Worm (Caenorhabditis elegans) whole organism, L1 larva: ENCODE measurements around the gene F21C10.7.
A peak's percentile ranks its signal among the peaks of the same experiment; 100 is the strongest.

Experiments used
- Y116A8C.19 ChIP-seq: sonication (generic microtip); optimal IDR thresholded peaks from 2 replicates; lab custom pipeline; 2016; ENCODE audit warnings: missing compliant biosample characterization, missing genetic modification characterization, borderline replicate concordance
- aly-2 ChIP-seq: fragments of 150-350 bp; optimal IDR thresholded peaks from 2 replicates; lab custom pipeline; 2014; ENCODE audit warnings: missing biosample characterization, missing genetic modification characterization
- ama-1 ChIP-seq: fragments of 150-350 bp; optimal IDR thresholded peaks from 2 replicates; lab custom pipeline; 2014
- blmp-1 ChIP-seq: fragments of 150-350 bp; optimal IDR thresholded peaks from 2 replicates; lab custom pipeline; 2014; ENCODE audit warnings: missing biosample characterization, missing genetic modification characterization
- ceh-63 ChIP-seq: fragments of 200-800 bp; sonication (Bioruptor generic); optimal IDR thresholded peaks from 2 replicates; lab custom pipeline; 2018; ENCODE audit warnings: mild to moderate bottlenecking, missing genetic modification characterization, missing compliant biosample characterization
- ceh-8 ChIP-seq: fragments of 200-800 bp; sonication (Bioruptor generic); optimal IDR thresholded peaks from 2 replicates; lab custom pipeline; 2018; ENCODE audit warnings: mild to moderate bottlenecking, missing genetic modification characterization, moderate library complexity, missing compliant biosample characterization
- dsc-1 ChIP-seq: sonication (generic microtip); optimal IDR thresholded peaks from 2 replicates; lab custom pipeline; 2016; ENCODE audit warnings: mild to moderate bottlenecking, missing genetic modification characterization, missing compliant biosample characterization
- efl-1 ChIP-seq, 4 experiments: fragments of 150-350 bp; optimal IDR thresholded peaks in 3 of 4; peaks in 1 of 4; 1 replicate in 1 of 4; 2 replicates in 3 of 4; lab custom pipeline; 2014; ENCODE audit warnings: missing biosample characterization in 2 of 4, missing genetic modification characterization in 2 of 4, missing genetic modification reagents in 2 of 4
- elt-3 ChIP-seq, 6 experiments: fragments of 150-350 bp in 1 of 6; sonication (generic microtip); optimal IDR thresholded peaks; 2 replicates each; lab custom pipeline; 2017 to 2018; ENCODE audit warnings: missing biosample characterization in 6 of 6, missing genetic modification characterization in 6 of 6, inconsistent platforms in 1 of 6
- ets-5 ChIP-seq: fragments of 200-800 bp; sonication (Bioruptor generic); IDR thresholded peaks from 2 replicates; pipeline ENCODE4 v1.3.6; 2022; ENCODE audit warnings: missing genetic modification characterization, missing compliant biosample characterization
- fkh-10 ChIP-seq: sonication (generic microtip); optimal IDR thresholded peaks from 2 replicates; lab custom pipeline; 2017; ENCODE audit warnings: missing biosample characterization, missing genetic modification reagents, missing genetic modification characterization
- fkh-8 ChIP-seq: sonication (generic microtip); optimal IDR thresholded peaks from 2 replicates; lab custom pipeline; 2016; ENCODE audit warnings: mild to moderate bottlenecking, missing genetic modification characterization, missing compliant biosample characterization
- lin-13 ChIP-seq: fragments of 150-350 bp; optimal IDR thresholded peaks from 2 replicates; lab custom pipeline; 2014; ENCODE audit warnings: missing biosample characterization, missing genetic modification reagents, missing genetic modification characterization
- lin-14 ChIP-seq: fragments of 200-800 bp; sonication (Bioruptor generic); optimal IDR thresholded peaks from 2 replicates; lab custom pipeline; 2018; ENCODE audit warnings: mild to moderate bottlenecking, missing genetic modification characterization, moderate library complexity, missing compliant biosample characterization
- lin-15B ChIP-seq: fragments of 150-350 bp; sonication (generic microtip); optimal IDR thresholded peaks from 3 replicates; lab custom pipeline; 2014; ENCODE audit warnings: missing biosample characterization, missing genetic modification characterization
- lin-35 ChIP-seq, 2 experiments: fragments of 150-350 bp; optimal IDR thresholded peaks; 2 replicates each; lab custom pipeline; 2014; ENCODE audit warnings: missing biosample characterization in 2 of 2, missing genetic modification characterization in 2 of 2, missing genetic modification reagents in 2 of 2
- lsy-2 ChIP-seq, 2 experiments: fragments of 150-350 bp; optimal IDR thresholded peaks; 2 replicates each; lab custom pipeline; 2014; ENCODE audit warnings: missing biosample characterization in 2 of 2, missing genetic modification characterization in 2 of 2
- mef-2 ChIP-seq: fragments of 150-350 bp; optimal IDR thresholded peaks from 2 replicates; lab custom pipeline; 2014; ENCODE audit warnings: missing biosample characterization, missing genetic modification characterization
- nhr-19 ChIP-seq: fragments of 200-800 bp; sonication (Bioruptor generic); conservative IDR thresholded peaks from 2 replicates; pipeline ENCODE4 v1.3.6; 2022; ENCODE audit warnings: missing genetic modification characterization, missing compliant biosample characterization
- nhr-20 ChIP-seq: sonication (generic microtip); optimal IDR thresholded peaks from 2 replicates; lab custom pipeline; 2016; ENCODE audit warnings: mild to moderate bottlenecking, missing genetic modification characterization, missing compliant biosample characterization
- nhr-47 ChIP-seq: sonication (generic microtip); optimal IDR thresholded peaks from 2 replicates; lab custom pipeline; 2016; ENCODE audit warnings: mild to moderate bottlenecking, missing genetic modification characterization, moderate library complexity, missing compliant biosample characterization
- nhr-71 ChIP-seq: sonication (generic microtip); optimal IDR thresholded peaks from 2 replicates; lab custom pipeline; 2016; ENCODE audit warnings: mild to moderate bottlenecking, missing genetic modification characterization, moderate library complexity, missing compliant biosample characterization
- nhr-77 ChIP-seq: fragments of 150-350 bp; optimal IDR thresholded peaks from 2 replicates; lab custom pipeline; 2014; ENCODE audit warnings: missing biosample characterization, missing genetic modification characterization
- nhr-85 ChIP-seq: sonication (generic microtip); peaks from one replicate; lab custom pipeline; 2016; ENCODE audit warnings: missing genetic modification characterization, inconsistent platforms, missing compliant biosample characterization
- nhr-90 ChIP-seq: sonication (generic microtip); optimal IDR thresholded peaks from 2 replicates; lab custom pipeline; 2016; ENCODE audit warnings: mild to moderate bottlenecking, missing genetic modification characterization, missing compliant biosample characterization; ENCODE audit not compliant: poor library complexity
- rnt-1 ChIP-seq: sonication (generic microtip); optimal IDR thresholded peaks from 2 replicates; lab custom pipeline; 2016; ENCODE audit warnings: mild to moderate bottlenecking, missing genetic modification characterization, moderate library complexity, missing compliant biosample characterization
- snu-23 ChIP-seq: sonication (generic microtip); optimal IDR thresholded peaks from 2 replicates; lab custom pipeline; 2016; ENCODE audit warnings: missing genetic modification characterization, missing compliant biosample characterization
- sptf-1 ChIP-seq: fragments of 150-350 bp; optimal IDR thresholded peaks from 2 replicates; lab custom pipeline; 2014; ENCODE audit warnings: missing biosample characterization, missing genetic modification characterization
- swsn-7 ChIP-seq: sonication (generic microtip); optimal IDR thresholded peaks from 2 replicates; lab custom pipeline; 2016; ENCODE audit warnings: missing genetic modification characterization, missing compliant biosample characterization
- tbx-2 ChIP-seq: sonication (generic microtip); optimal IDR thresholded peaks from 2 replicates; lab custom pipeline; 2016; ENCODE audit warnings: missing genetic modification characterization, missing compliant biosample characterization
- unc-30 ChIP-seq: sonication (generic microtip); optimal IDR thresholded peaks from 2 replicates; lab custom pipeline; 2017; ENCODE audit warnings: missing biosample characterization, missing genetic modification characterization
- zag-1 ChIP-seq: fragments of 150-350 bp; optimal IDR thresholded peaks from 2 replicates; lab custom pipeline; 2014; ENCODE audit warnings: missing biosample characterization, missing genetic modification characterization

F21C10.7 gene

ce11 chrV:9156679-9157078, 44.1 kb downstream of the F21C10.7 start, which contains the start of gene B0222.15:
TSS of gene B0222.15 (minus strand) at chrV:9156779.
- TF ChIP-seq nhr-47 (no peak), ceh-63 (no peak), sptf-1 (tag; lab: Kevin White, UChicago) (no peak), nhr-77 (no peak), lsy-2 (tag; optimal IDR thresholded peaks at IDR 0.05; lab: Kevin White, UChicago) (no peak), nhr-19 (GFP tag; lab: Robert Waterston, UW) (no peak), lin-13 (no peak), rnt-1 (tag; lab: Kevin White, UChicago) (no peak), elt-3 (tag; optimal IDR thresholded peaks at IDR 0.05; lab: Kevin White, UChicago) (no peak), Y116A8C.19 (tag; lab: Kevin White, UChicago) (no peak), snu-23 (GFP tag; lab: Kevin White, UChicago) (no peak), mef-2 (no peak), unc-30 (tag; lab: Kevin White, UChicago) (no peak), tbx-2 (tag; lab: Kevin White, UChicago) (no peak), ets-5 (GFP tag; lab: Robert Waterston, UW) (no peak), swsn-7 (no peak), lin-15B (tag; lab: Kevin White, UChicago) (no peak), lin-14 (GFP tag; lab: Kevin White, UChicago) (no peak)

- TF ChIP-seq nhr-71 (tag; lab: Kevin White, UChicago): peak; percentile 36
- peak; percentile 41 for TF ChIP-seq nhr-47
- peak; percentile 96 for TF ChIP-seq fkh-10 (GFP tag; lab: Kevin White, UChicago)
- no peak for TF ChIP-seq unc-30 (tag; lab: Kevin White, UChicago)
- no peak for TF ChIP-seq ama-1
- TF ChIP-seq fkh-8: peak; percentile 24
- peak; percentile 39 for TF ChIP-seq lin-14 (GFP tag; lab: Kevin White, UChicago)
Observed at ce11 chrV:9157597-9157996, 45.0 kb downstream of the F21C10.7 start.

- TF ChIP-seq nhr-90 (peak; percentile 7), nhr-85 (peak; percentile 59), aly-2 (tag; lab: Kevin White, UChicago) (peak; percentile 60), nhr-71 (tag; lab: Kevin White, UChicago) (peak; percentile 25)
Observed at ce11 chrV:9159146-9159717, 46.7 kb downstream of the F21C10.7 start.

ce11 chrV:9160224-9160886, 47.8 kb downstream of the F21C10.7 start, which contains the start of gene col-144:
TSS of gene col-144 (minus strand) at chrV:9160642.
- TF ChIP-seq lin-35 (GFP tag; optimal IDR thresholded peaks at IDR 0.05; lab: Kevin White, UChicago): peak in 1 of 2 experiments; percentile 26
- no peak for TF ChIP-seq nhr-90
- peak; percentile 38 for TF ChIP-seq blmp-1
- peak; percentile 59 for TF ChIP-seq snu-23 (GFP tag; lab: Kevin White, UChicago)
- no peak for TF ChIP-seq efl-1 (optimal IDR thresholded peaks at IDR 0.05; lab: Kevin White, UChicago)
- TF ChIP-seq efl-1 (GFP tag; optimal IDR thresholded peaks at IDR 0.05 in 1 of 2; lab: Kevin White, UChicago): peak in 1 of 2 experiments; percentile 82
- no peak for TF ChIP-seq ceh-8 (GFP tag; lab: Kevin White, UChicago)
- peak; percentile 64 for TF ChIP-seq nhr-20 (tag; lab: Kevin White, UChicago)
- peak; percentile 68 for TF ChIP-seq lin-14 (GFP tag; lab: Kevin White, UChicago)
- TF ChIP-seq nhr-85: peak; percentile 93
- no peak for TF ChIP-seq zag-1 (tag; lab: Kevin White, UChicago)
- TF ChIP-seq nhr-71 (tag; lab: Kevin White, UChicago): peak; percentile 55
- peak; percentile 13 for TF ChIP-seq ama-1
- peak in 2 of 6 experiments; percentile 36 to 39 for TF ChIP-seq elt-3 (tag; optimal IDR thresholded peaks at IDR 0.05; lab: Kevin White, UChicago)
- TF ChIP-seq dsc-1 (tag; lab: Kevin White, UChicago): no peak
- peak; percentile 39; the same call in 1 of the 2 replicates for TF ChIP-seq nhr-19 (GFP tag; lab: Robert Waterston, UW)
- TF ChIP-seq, all 84 proteins: peak for 11
